Fruit fly (Drosophila melanogaster) whole organism, embryonic: Measurements from ENCODE around the gene CG7551.
A peak's percentile ranks its signal among the peaks of the same experiment; 100 is the strongest.

Experiments used
- Bdp1 ChIP-seq: fragments of 200-800 bp; sonication (Bioruptor generic); optimal IDR thresholded peaks from 3 replicates; lab custom pipeline; 2016; ENCODE audit warnings: missing biosample characterization, missing genetic modification characterization
- CG11695 ChIP-seq: fragments of 200-800 bp; sonication (Bioruptor generic); IDR thresholded peaks from 3 replicates; pipeline ENCODE4 v1.3.6; 2022; ENCODE audit warnings: missing biosample characterization, missing genetic modification characterization
- CG13123 ChIP-seq: fragments of 200-800 bp; sonication (Bioruptor generic); optimal IDR thresholded peaks from 2 replicates; lab custom pipeline; 2016; ENCODE audit warnings: missing biosample characterization, missing genetic modification characterization
- CG2129 ChIP-seq: fragments of 200-800 bp; sonication (Bioruptor generic); IDR thresholded peaks from 2 replicates; pipeline ENCODE4 v1.3.6; 2022; ENCODE audit warnings: missing biosample characterization, missing genetic modification characterization; ENCODE audit not compliant: partially characterized antibody
- CG4328 ChIP-seq: fragments of 200-800 bp; sonication (Bioruptor generic); optimal IDR thresholded peaks from 3 replicates; lab custom pipeline; 2017; ENCODE audit warnings: missing biosample characterization, missing genetic modification reagents, missing genetic modification characterization
- CG6272 ChIP-seq: fragments of 200-800 bp; sonication (Bioruptor generic); IDR thresholded peaks from 2 replicates; pipeline ENCODE4 v1.3.6; 2022; ENCODE audit warnings: missing biosample characterization, missing genetic modification characterization
- CG8290 ChIP-seq, 3 experiments: fragments of 200-800 bp; sonication (Bioruptor generic); optimal IDR thresholded peaks; 2 replicates each; lab custom pipeline; 2016 to 2019; ENCODE audit warnings: missing biosample characterization in 3 of 3, missing genetic modification characterization in 3 of 3, mild to moderate bottlenecking in 2 of 3, moderate library complexity in 1 of 3
- Ets65A ChIP-seq: fragments of 200-800 bp; sonication (Bioruptor generic); peaks from one replicate; lab custom pipeline; 2016; ENCODE audit warnings: missing biosample characterization, missing genetic modification characterization
- HmgD ChIP-seq: fragments of 200-800 bp; sonication (Bioruptor generic); optimal IDR thresholded peaks from 3 replicates; lab custom pipeline; 2016; ENCODE audit warnings: missing biosample characterization, missing genetic modification characterization
- Hmr ChIP-seq: fragments of 200-800 bp; sonication (Bioruptor generic); optimal IDR thresholded peaks from 3 replicates; lab custom pipeline; 2017; ENCODE audit warnings: mild to moderate bottlenecking, missing biosample characterization, missing genetic modification reagents, missing genetic modification characterization
- Hr3 ChIP-seq: fragments of 200-800 bp; sonication (Bioruptor generic); optimal IDR thresholded peaks from 3 replicates; lab custom pipeline; 2016; ENCODE audit warnings: missing biosample characterization, missing genetic modification characterization
- Mad ChIP-seq: fragments of 200-800 bp; sonication (Bioruptor generic); optimal IDR thresholded peaks from 2 replicates; lab custom pipeline; 2016; ENCODE audit warnings: missing biosample characterization, missing genetic modification characterization
- Med ChIP-seq: fragments of 200-800 bp; sonication (Bioruptor generic); peaks from one replicate; lab custom pipeline; 2016; ENCODE audit warnings: missing biosample characterization, missing genetic modification characterization, mild to moderate bottlenecking, inconsistent platforms, moderate library complexity
- ci ChIP-seq: fragments of 200-800 bp; sonication (Bioruptor generic); IDR thresholded peaks from 3 replicates; pipeline ENCODE4 v1.3.6; 2022; ENCODE audit warnings: missing biosample characterization, missing genetic modification characterization
- lbe ChIP-seq: fragments of 200-800 bp; sonication (Bioruptor generic); optimal IDR thresholded peaks from 2 replicates; lab custom pipeline; 2016; ENCODE audit warnings: missing biosample characterization, mild to moderate bottlenecking, missing genetic modification characterization
- nom ChIP-seq: fragments of 200-800 bp; sonication (Bioruptor generic); optimal IDR thresholded peaks from 2 replicates; lab custom pipeline; 2017; ENCODE audit warnings: missing biosample characterization, missing genetic modification characterization, mild to moderate bottlenecking, moderate library complexity, missing genetic modification reagents
- pnt ChIP-seq: fragments of 200-800 bp; sonication (Bioruptor generic); optimal IDR thresholded peaks from 3 replicates; lab custom pipeline; 2016; ENCODE audit warnings: missing biosample characterization, missing genetic modification characterization
- rib ChIP-seq: fragments of 200-800 bp; sonication (Bioruptor generic); IDR thresholded peaks from 2 replicates; pipeline ENCODE4 v1.3.6; 2022; ENCODE audit warnings: missing biosample characterization, missing genetic modification characterization
- slbo ChIP-seq: fragments of 200-800 bp; sonication (Bioruptor generic); IDR thresholded peaks from 2 replicates; pipeline ENCODE4 v1.3.6; 2022; ENCODE audit warnings: missing biosample characterization, missing genetic modification characterization
- wek ChIP-seq: fragments of 200-800 bp; sonication (Bioruptor generic); optimal IDR thresholded peaks from 3 replicates; lab custom pipeline; 2018; ENCODE audit warnings: missing biosample characterization, mild to moderate bottlenecking, missing genetic modification characterization, moderate library complexity
- z ChIP-seq: fragments of 200-800 bp; sonication (Bioruptor generic); IDR thresholded peaks from 3 replicates; pipeline ENCODE4 v1.3.6; 2022; ENCODE audit warnings: missing biosample characterization, missing genetic modification characterization
- zen ChIP-seq: fragments of 200-800 bp; sonication (Bioruptor generic); optimal IDR thresholded peaks from 3 replicates; lab custom pipeline; 2018; ENCODE audit warnings: missing biosample characterization, mild to moderate bottlenecking, missing genetic modification characterization, moderate library complexity

CG7551 gene

dm6 chr3L:11493090-11493807, 35.0 kb downstream of the CG7551 start (continued):
- TF ChIP-seq z (GFP tag; lab: Robert Waterston, UW) (peak; percentile 53; the same call in 1 of the 3 replicates), CG13123 (no peak), CG4328 (GFP tag; lab: Kevin White, UChicago) (peak; percentile 16), wek (GFP tag; lab: Kevin White, UChicago) (peak; percentile 67), nom (GFP tag; lab: Kevin White, UChicago) (peak; percentile 84), CG11695 (GFP tag; lab: Robert Waterston, UW) (no peak), CG6272 (no peak), zen (tag; lab: Kevin White, UChicago) (no peak), HmgD (GFP tag; lab: Kevin White, UChicago) (no peak), slbo (GFP tag; lab: Robert Waterston, UW) (no peak), CG2129 (no peak), Hr3 (GFP tag; lab: Kevin White, UChicago) (no peak), Ets65A (no peak), ci (peak; percentile 76; the same call in 2 of the 3 replicates)

- TF ChIP-seq Mad (GFP tag; lab: Kevin White, UChicago) = no peak
- TF ChIP-seq pnt (GFP tag; lab: Kevin White, UChicago) = no peak
- TF ChIP-seq Hmr = peak; percentile 29
- no peak for TF ChIP-seq Bdp1 (GFP tag; lab: Kevin White, UChicago)
- no peak for TF ChIP-seq rib (GFP tag; lab: Robert Waterston, UW)
- TF ChIP-seq Med (GFP tag; lab: Kevin White, UChicago) = peak; percentile 42
- TF ChIP-seq lbe = no peak
- no peak for TF ChIP-seq CG8290 (GFP tag; optimal IDR thresholded peaks at IDR 0.05; lab: Kevin White, UChicago)
- TF ChIP-seq CG8290 (tag; optimal IDR thresholded peaks at IDR 0.05; lab: Kevin White, UChicago) = peak in 1 of 2 experiments; percentile 8
- TF ChIP-seq, all 482 proteins: peak for 3
These were observed 50.0 kb downstream of the CG7551 start, which contains the start of gene CG33500 for dm6 chr3L:11508337-11508736. TSS of gene CG33500 (plus strand) at chr3L:11508637.
